Worm (Caenorhabditis elegans) whole organism, L1 larva: ENCODE data around the gene str-198.

Source experiments
- C04F5.9 ChIP-seq: sonication (generic microtip); optimal IDR thresholded peaks from 2 replicates; lab custom pipeline; 2016; ENCODE audit warnings: missing genetic modification characterization, missing compliant biosample characterization
- Y116A8C.19 ChIP-seq: sonication (generic microtip); optimal IDR thresholded peaks from 2 replicates; lab custom pipeline; 2016; ENCODE audit warnings: missing compliant biosample characterization, missing genetic modification characterization, borderline replicate concordance
- aha-1 ChIP-seq: fragments of 150-350 bp; optimal IDR thresholded peaks from 2 replicates; lab custom pipeline; 2014; ENCODE audit warnings: missing biosample characterization, missing genetic modification characterization
- blmp-1 ChIP-seq: fragments of 150-350 bp; optimal IDR thresholded peaks from 2 replicates; lab custom pipeline; 2014; ENCODE audit warnings: missing biosample characterization, missing genetic modification characterization
- ceh-82 ChIP-seq, 3 experiments: fragments of 150-350 bp in 1 of 3; sonication (generic microtip) in 2 of 3; optimal IDR thresholded peaks; 2 replicates each; lab custom pipeline; 2014 to 2017; ENCODE audit warnings: missing biosample characterization in 3 of 3, missing genetic modification characterization in 3 of 3
- ceh-88 ChIP-seq: fragments of 200-800 bp; sonication (Bioruptor generic); IDR thresholded peaks from 2 replicates; pipeline ENCODE4 v1.3.6; 2022; ENCODE audit warnings: missing genetic modification characterization, missing compliant biosample characterization
- ceh-90 ChIP-seq: sonication (generic microtip); optimal IDR thresholded peaks from 2 replicates; lab custom pipeline; 2016; ENCODE audit warnings: missing genetic modification characterization, missing compliant biosample characterization
- efl-1 ChIP-seq, 4 experiments: fragments of 150-350 bp; optimal IDR thresholded peaks in 3 of 4; peaks in 1 of 4; 1 replicate in 1 of 4; 2 replicates in 3 of 4; lab custom pipeline; 2014; ENCODE audit warnings: missing biosample characterization in 2 of 4, missing genetic modification characterization in 2 of 4, missing genetic modification reagents in 2 of 4
- egl-13 ChIP-seq: sonication (generic microtip); optimal IDR thresholded peaks from 2 replicates; lab custom pipeline; 2016; ENCODE audit warnings: missing genotype, missing genetic modification reagents, missing genetic modification characterization, missing compliant biosample characterization
- fkh-10 ChIP-seq: sonication (generic microtip); optimal IDR thresholded peaks from 2 replicates; lab custom pipeline; 2017; ENCODE audit warnings: missing biosample characterization, missing genetic modification reagents, missing genetic modification characterization
- fkh-4 ChIP-seq: sonication (generic microtip); optimal IDR thresholded peaks from 2 replicates; lab custom pipeline; 2016; ENCODE audit warnings: missing compliant biosample characterization, missing genetic modification characterization, borderline replicate concordance
- fkh-8 ChIP-seq: sonication (generic microtip); optimal IDR thresholded peaks from 2 replicates; lab custom pipeline; 2016; ENCODE audit warnings: mild to moderate bottlenecking, missing genetic modification characterization, missing compliant biosample characterization
- fos-1 ChIP-seq: fragments of 150-350 bp; optimal IDR thresholded peaks from 2 replicates; lab custom pipeline; 2014; ENCODE audit warnings: missing biosample characterization, missing genetic modification characterization
- grh-1 ChIP-seq: fragments of 200-800 bp; sonication (Bioruptor generic); IDR thresholded peaks from 2 replicates; pipeline ENCODE4 v1.3.6; 2022; ENCODE audit warnings: missing genetic modification reagents, missing genetic modification characterization, missing compliant biosample characterization
- hlh-17 ChIP-seq: fragments of 200-800 bp; sonication (Bioruptor generic); optimal IDR thresholded peaks from 2 replicates; lab custom pipeline; 2018; ENCODE audit warnings: missing genetic modification characterization, mild to moderate bottlenecking, missing compliant biosample characterization, moderate library complexity, borderline replicate concordance
- hpl-2 ChIP-seq: fragments of 150-350 bp; optimal IDR thresholded peaks from 2 replicates; lab custom pipeline; 2014; ENCODE audit warnings: missing biosample characterization, missing genetic modification reagents, missing genetic modification characterization
- irx-1 ChIP-seq: sonication (generic microtip); optimal IDR thresholded peaks from 2 replicates; lab custom pipeline; 2016; ENCODE audit warnings: missing genetic modification characterization, missing compliant biosample characterization
- isw-1 ChIP-seq: fragments of 200-800 bp; sonication (Bioruptor generic); IDR thresholded peaks from 2 replicates; pipeline ENCODE4 v1.3.6; 2022; ENCODE audit warnings: missing genetic modification characterization, missing compliant biosample characterization
- lin-13 ChIP-seq: fragments of 150-350 bp; optimal IDR thresholded peaks from 2 replicates; lab custom pipeline; 2014; ENCODE audit warnings: missing biosample characterization, missing genetic modification reagents, missing genetic modification characterization
- lin-15B ChIP-seq: fragments of 150-350 bp; sonication (generic microtip); optimal IDR thresholded peaks from 3 replicates; lab custom pipeline; 2014; ENCODE audit warnings: missing biosample characterization, missing genetic modification characterization
- lin-35 ChIP-seq, 2 experiments: fragments of 150-350 bp; optimal IDR thresholded peaks; 2 replicates each; lab custom pipeline; 2014; ENCODE audit warnings: missing biosample characterization in 2 of 2, missing genetic modification characterization in 2 of 2, missing genetic modification reagents in 2 of 2
- lir-3 ChIP-seq: sonication (generic microtip); optimal IDR thresholded peaks from 2 replicates; lab custom pipeline; 2016; ENCODE audit warnings: mild to moderate bottlenecking, missing genetic modification characterization, moderate library complexity, missing compliant biosample characterization; ENCODE audit not compliant: poor library complexity
- lsy-2 ChIP-seq, 2 experiments: fragments of 150-350 bp; optimal IDR thresholded peaks; 2 replicates each; lab custom pipeline; 2014; ENCODE audit warnings: missing biosample characterization in 2 of 2, missing genetic modification characterization in 2 of 2
- mab-9 ChIP-seq: fragments of 200-800 bp; sonication (Bioruptor generic); IDR thresholded peaks from 2 replicates; pipeline ENCODE4 v1.3.6; 2022; ENCODE audit warnings: missing genetic modification reagents, missing genetic modification characterization, missing compliant biosample characterization
- mdl-1 ChIP-seq, 2 experiments: fragments of 150-350 bp; optimal IDR thresholded peaks; 2 replicates each; lab custom pipeline; 2014 to 2017; ENCODE audit warnings: missing biosample characterization in 2 of 2, missing genetic modification characterization in 2 of 2, inconsistent platforms in 1 of 2
- mep-1 ChIP-seq: fragments of 150-350 bp; optimal IDR thresholded peaks from 2 replicates; lab custom pipeline; 2014; ENCODE audit warnings: missing biosample characterization, missing genetic modification characterization
- nhr-11 ChIP-seq: fragments of 150-350 bp; optimal IDR thresholded peaks from 2 replicates; lab custom pipeline; 2014; ENCODE audit warnings: missing biosample characterization, missing genetic modification characterization
- nhr-12 ChIP-seq: sonication (generic microtip); optimal IDR thresholded peaks from 2 replicates; lab custom pipeline; 2017; ENCODE audit warnings: missing biosample characterization, missing genetic modification characterization
- nhr-19 ChIP-seq: fragments of 200-800 bp; sonication (Bioruptor generic); conservative IDR thresholded peaks from 2 replicates; pipeline ENCODE4 v1.3.6; 2022; ENCODE audit warnings: missing genetic modification characterization, missing compliant biosample characterization
- nhr-20 ChIP-seq: sonication (generic microtip); optimal IDR thresholded peaks from 2 replicates; lab custom pipeline; 2016; ENCODE audit warnings: mild to moderate bottlenecking, missing genetic modification characterization, missing compliant biosample characterization
- nhr-237 ChIP-seq: fragments of 150-350 bp; optimal IDR thresholded peaks from 2 replicates; lab custom pipeline; 2014; ENCODE audit warnings: missing biosample characterization, missing genetic modification characterization
- nhr-47 ChIP-seq: sonication (generic microtip); optimal IDR thresholded peaks from 2 replicates; lab custom pipeline; 2016; ENCODE audit warnings: mild to moderate bottlenecking, missing genetic modification characterization, moderate library complexity, missing compliant biosample characterization
- nhr-76 ChIP-seq: sonication (generic microtip); optimal IDR thresholded peaks from 2 replicates; lab custom pipeline; 2017; ENCODE audit warnings: missing biosample characterization, missing genetic modification characterization
- nhr-77 ChIP-seq: fragments of 150-350 bp; optimal IDR thresholded peaks from 2 replicates; lab custom pipeline; 2014; ENCODE audit warnings: missing biosample characterization, missing genetic modification characterization
- pag-3 ChIP-seq: sonication (generic microtip); optimal IDR thresholded peaks from 2 replicates; lab custom pipeline; 2017; ENCODE audit warnings: missing genetic modification characterization, mild to moderate bottlenecking, missing compliant biosample characterization, antibody characterized with exemption, borderline replicate concordance; ENCODE audit not compliant: insufficient read depth
- pax-3 ChIP-seq: fragments of 200-800 bp; sonication (Bioruptor generic); optimal IDR thresholded peaks from 2 replicates; lab custom pipeline; 2018; ENCODE audit warnings: mild to moderate bottlenecking, missing genetic modification characterization, moderate library complexity, missing compliant biosample characterization
- rnt-1 ChIP-seq: sonication (generic microtip); optimal IDR thresholded peaks from 2 replicates; lab custom pipeline; 2016; ENCODE audit warnings: mild to moderate bottlenecking, missing genetic modification characterization, moderate library complexity, missing compliant biosample characterization
- skn-1 ChIP-seq: fragments of 150-350 bp; optimal IDR thresholded peaks from 2 replicates; lab custom pipeline; 2014; ENCODE audit warnings: missing biosample characterization, missing genetic modification characterization
- snpc-4 ChIP-seq: fragments of 150-350 bp; optimal IDR thresholded peaks from 2 replicates; lab custom pipeline; 2014; ENCODE audit warnings: missing biosample characterization, missing genetic modification characterization
- sox-4 ChIP-seq: sonication (generic microtip); optimal IDR thresholded peaks from 2 replicates; lab custom pipeline; 2016; ENCODE audit warnings: missing genetic modification characterization, missing compliant biosample characterization
- sptf-1 ChIP-seq: fragments of 150-350 bp; optimal IDR thresholded peaks from 2 replicates; lab custom pipeline; 2014; ENCODE audit warnings: missing biosample characterization, missing genetic modification characterization
- unc-98 ChIP-seq: fragments of 200-800 bp; sonication (Bioruptor generic); IDR thresholded peaks from 2 replicates; pipeline ENCODE4 v1.3.6; 2022; ENCODE audit warnings: missing genetic modification characterization, missing compliant biosample characterization
- zag-1 ChIP-seq: fragments of 150-350 bp; optimal IDR thresholded peaks from 2 replicates; lab custom pipeline; 2014; ENCODE audit warnings: missing biosample characterization, missing genetic modification characterization

Gene str-198

ce11 chrV:16046573-16046972 lies 1.0 kb upstream of the str-198 start, which contains the start of gene ZK285.2:
Gene ZK285.2 (plus strand): TSS chrV:16046873.
- no peak for TF ChIP-seq hpl-2 (GFP tag; lab: Kevin White, UChicago)
- no peak for TF ChIP-seq unc-98 (GFP tag; lab: Robert Waterston, UW)
- TF ChIP-seq efl-1 (optimal IDR thresholded peaks at IDR 0.05; lab: Kevin White, UChicago), result no peak
- peak in 1 of 2 experiments; percentile 16 for TF ChIP-seq efl-1 (GFP tag; optimal IDR thresholded peaks at IDR 0.05 in 1 of 2; lab: Kevin White, UChicago)
- no peak for TF ChIP-seq fkh-8 (tag; lab: Kevin White, UChicago)
- no peak for TF ChIP-seq lir-3
- TF ChIP-seq sox-4 (tag; lab: Kevin White, UChicago), result no peak
- no peak for TF ChIP-seq sptf-1 (tag; lab: Kevin White, UChicago)
- no peak for TF ChIP-seq ceh-90 (tag; lab: Kevin White, UChicago)
- no peak for TF ChIP-seq aha-1
- no peak for TF ChIP-seq pag-3 (tag; lab: Kevin White, UChicago)
- no peak for TF ChIP-seq nhr-12 (tag; lab: Kevin White, UChicago)
- TF ChIP-seq hlh-17 (GFP tag; lab: Kevin White, UChicago), result no peak
- no peak for TF ChIP-seq zag-1 (tag; lab: Kevin White, UChicago)
- peak; percentile 31 for TF ChIP-seq blmp-1 (tag; lab: Kevin White, UChicago)
- TF ChIP-seq, all 84 proteins: peak for 2

ce11 chrV:16047052-16047451 lies 556 bp upstream of the str-198 start:
- TF ChIP-seq lin-13 (no peak), nhr-19 (GFP tag; lab: Robert Waterston, UW) (no peak), pax-3 (tag; lab: Kevin White, UChicago) (no peak), nhr-77 (no peak)

- TF ChIP-seq fkh-4 (tag; lab: Kevin White, UChicago) (no peak), Y116A8C.19 (no peak), nhr-47 (tag; lab: Kevin White, UChicago) (no peak), skn-1 (tag; lab: Kevin White, UChicago) (no peak), lin-35 (GFP tag; optimal IDR thresholded peaks at IDR 0.05; lab: Kevin White, UChicago) (no peak), ceh-88 (GFP tag; lab: Robert Waterston, UW) (no peak), nhr-76 (no peak), fos-1 (tag; lab: Kevin White, UChicago) (no peak), grh-1 (GFP tag; lab: Robert Waterston, UW) (no peak), nhr-20 (tag; lab: Kevin White, UChicago) (no peak), hpl-2 (GFP tag; lab: Kevin White, UChicago) (no peak)
Measured at ce11 chrV:16049177-16049576, 1.6 kb downstream of the str-198 start, which contains the start of gene best-12. Gene best-12 (plus strand): TSS chrV:16049477.

ce11 chrV:16053373-16053772 lies 5.8 kb downstream of the str-198 start, which contains the start of gene F14H3.3:
Gene F14H3.3 (minus strand): TSS chrV:16053473.
- TF ChIP-seq rnt-1 (tag; lab: Kevin White, UChicago) (no peak), nhr-11 (tag; lab: Kevin White, UChicago) (no peak), isw-1 (no peak), nhr-19 (GFP tag; lab: Robert Waterston, UW) (no peak), lin-15B (tag; lab: Kevin White, UChicago) (no peak), ceh-88 (GFP tag; lab: Robert Waterston, UW) (no peak), mdl-1 (tag; optimal IDR thresholded peaks at IDR 0.05; lab: Kevin White, UChicago) (no peak), lsy-2 (tag; optimal IDR thresholded peaks at IDR 0.05; lab: Kevin White, UChicago) (no peak), sptf-1 (tag; lab: Kevin White, UChicago) (no peak), nhr-237 (no peak), fkh-10 (GFP tag; lab: Kevin White, UChicago) (no peak), irx-1 (tag; lab: Kevin White, UChicago) (no peak), zag-1 (tag; lab: Kevin White, UChicago) (no peak), C04F5.9 (tag; lab: Kevin White, UChicago) (no peak), mab-9 (GFP tag; lab: Robert Waterston, UW) (no peak), snpc-4 (tag; lab: Kevin White, UChicago) (no peak), egl-13 (tag; lab: Kevin White, UChicago) (no peak), mep-1 (tag; lab: Kevin White, UChicago) (no peak), ceh-82 (tag; optimal IDR thresholded peaks at IDR 0.05; lab: Kevin White, UChicago) (no peak)
